Worm (Caenorhabditis elegans) whole organism, midembryonic: ENCODE results near the gene hyl-1.

Experiments used
- T22C8.4 ChIP-seq: fragments of 200-800 bp; sonication (Bioruptor generic); IDR thresholded peaks from 2 replicates; pipeline ENCODE4 v1.3.6; 2022; ENCODE audit warnings: missing genetic modification characterization, missing compliant biosample characterization
- cog-1 ChIP-seq: sonication (generic microtip); optimal IDR thresholded peaks from 2 replicates; lab custom pipeline; 2016; ENCODE audit warnings: missing genetic modification characterization, missing compliant biosample characterization
- flt-1 ChIP-seq: fragments of 200-800 bp; sonication (Bioruptor generic); IDR thresholded peaks from 2 replicates; pipeline ENCODE4 v1.3.6; 2022; ENCODE audit warnings: missing genetic modification characterization, missing compliant biosample characterization
- klf-2 ChIP-seq: fragments of 200-800 bp; sonication (Bioruptor generic); conservative IDR thresholded peaks from 2 replicates; pipeline ENCODE4 v1.3.6; 2022; ENCODE audit warnings: missing genetic modification reagents, missing genetic modification characterization, missing compliant biosample characterization
- med-1 ChIP-seq: sonication (generic microtip); optimal IDR thresholded peaks from 2 replicates; lab custom pipeline; 2017; ENCODE audit warnings: missing genetic modification characterization, mild to moderate bottlenecking, missing compliant biosample characterization, antibody characterized with exemption, missing genetic modification reagents; ENCODE audit not compliant: insufficient read depth
- ref-1 ChIP-seq: fragments of 200-800 bp; sonication (Bioruptor generic); conservative IDR thresholded peaks from 2 replicates; pipeline ENCODE4 v1.3.6; 2022; ENCODE audit warnings: missing genetic modification reagents, missing genetic modification characterization, missing compliant biosample characterization
- tab-1 ChIP-seq: fragments of 200-800 bp; sonication (Bioruptor generic); IDR thresholded peaks from 2 replicates; pipeline ENCODE4 v1.3.6; 2022; ENCODE audit warnings: missing genetic modification characterization, missing compliant biosample characterization
- ztf-23 ChIP-seq: fragments of 200-800 bp; sonication (Bioruptor generic); IDR thresholded peaks from 2 replicates; pipeline ENCODE4 v1.3.6; 2022; ENCODE audit warnings: missing genetic modification reagents, missing genetic modification characterization, missing compliant biosample characterization
- ztf-29 ChIP-seq: fragments of 200-800 bp; sonication (Bioruptor generic); IDR thresholded peaks from 2 replicates; pipeline ENCODE4 v1.3.6; 2022; ENCODE audit warnings: missing genetic modification reagents, missing genetic modification characterization, missing compliant biosample characterization

hyl-1 gene

DNA sequence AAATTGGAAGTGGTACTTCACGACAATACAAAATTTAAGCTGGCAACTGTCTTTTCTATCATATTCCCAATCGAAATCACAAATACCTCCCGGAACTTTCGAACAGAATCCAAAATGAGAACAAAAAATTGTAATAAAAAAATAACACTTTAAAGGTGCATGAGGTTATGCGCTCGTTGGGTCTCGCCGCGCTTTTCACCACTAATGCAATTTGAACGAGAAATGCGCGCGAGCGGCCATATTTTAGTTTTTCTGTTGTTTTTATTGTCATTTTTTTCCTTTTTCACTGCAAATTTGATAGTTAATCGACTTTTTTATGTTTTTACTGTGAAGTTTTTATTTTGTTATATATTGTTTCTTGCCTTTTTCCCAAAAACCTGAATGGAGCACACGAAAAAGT lies 27.9 kb upstream of the hyl-1 start, which contains the start of gene mes-6:
TSS of gene mes-6 (plus strand) at position 229 of the 400 bp plus-strand sequence.
- no peak for TF ChIP-seq cog-1 (tag; lab: Kevin White, UChicago)
- TF ChIP-seq flt-1 (GFP tag; lab: Robert Waterston, UW) = no peak

DNA sequence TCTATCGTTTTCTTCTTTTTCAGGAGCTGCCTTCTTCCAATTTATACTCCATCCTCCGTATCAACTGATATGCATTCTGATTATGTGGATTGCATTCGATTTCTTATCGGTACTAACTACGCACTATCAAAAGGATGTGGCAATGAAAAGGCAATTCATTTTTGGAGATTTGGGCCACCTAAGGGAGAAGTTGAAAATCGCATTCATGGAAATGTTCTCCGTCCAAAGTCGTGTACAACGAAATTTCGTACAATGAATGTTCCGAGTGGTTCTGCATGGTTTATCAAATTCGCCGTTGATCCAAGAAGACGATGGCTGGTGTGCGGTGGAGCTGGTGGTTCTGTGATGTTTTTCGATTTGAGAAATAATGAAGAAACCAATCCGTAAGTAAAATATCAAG lies 26.2 kb upstream of the hyl-1 start, which contains the start of gene C09G4.4:
TSS of gene C09G4.4 (plus strand) at position 301 of the 400 bp plus-strand sequence.
- TF ChIP-seq cog-1 (tag; lab: Kevin White, UChicago) (no peak), ref-1 (GFP tag; lab: Robert Waterston, UW) (no peak), T22C8.4 (GFP tag; lab: Robert Waterston, UW) (no peak), med-1 (GFP tag; lab: Kevin White, UChicago) (no peak)

DNA sequence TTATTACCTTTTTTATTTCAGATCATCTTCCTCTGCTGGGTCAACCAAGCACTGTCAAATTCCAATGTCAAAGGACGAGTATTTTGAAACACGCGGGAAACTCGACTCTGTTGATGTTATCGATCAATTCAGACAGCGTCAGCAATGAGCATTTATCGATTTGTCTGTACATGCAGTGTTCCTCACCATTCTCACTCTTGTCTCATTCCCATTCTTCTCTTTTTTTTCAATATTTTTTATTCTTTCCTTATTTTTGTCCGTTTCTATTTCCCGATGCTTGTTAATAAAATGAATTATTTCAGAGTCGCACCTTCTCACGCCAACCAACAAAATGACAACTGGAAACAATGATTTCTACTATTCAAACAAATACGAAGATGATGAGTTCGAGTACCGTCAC lies 25.3 kb upstream of the hyl-1 start, which contains the start of gene cks-1:
TSS of gene cks-1 (plus strand) at position 301 of the 400 bp plus-strand sequence.
- TF ChIP-seq klf-2 (GFP tag; lab: Robert Waterston, UW) = no peak
- TF ChIP-seq tab-1 (GFP tag; lab: Robert Waterston, UW) = no peak

DNA sequence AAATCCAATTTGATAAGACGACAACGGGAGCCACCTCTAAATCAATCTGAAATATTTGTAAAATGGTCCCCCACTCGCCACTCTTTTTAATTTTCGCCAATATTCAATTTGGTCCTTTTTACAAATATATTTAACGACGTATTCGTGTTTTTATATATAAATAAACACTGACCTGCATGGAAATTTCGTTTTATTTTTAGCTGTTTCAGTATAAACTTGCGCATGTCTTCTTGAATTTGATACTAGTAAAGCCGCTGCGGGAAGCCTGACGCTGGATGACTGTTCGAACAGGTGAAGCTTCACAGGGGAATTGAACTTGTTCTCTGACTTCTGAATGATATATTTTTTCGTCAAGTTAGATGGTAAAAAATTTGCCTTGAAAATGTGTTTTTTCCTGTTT lies 24.4 kb upstream of the hyl-1 start:
- TF ChIP-seq klf-2 (GFP tag; lab: Robert Waterston, UW) (no peak), tab-1 (GFP tag; lab: Robert Waterston, UW) (no peak), med-1 (GFP tag; lab: Kevin White, UChicago) (no peak), ref-1 (GFP tag; lab: Robert Waterston, UW) (no peak), cog-1 (tag; lab: Kevin White, UChicago) (no peak), flt-1 (GFP tag; lab: Robert Waterston, UW) (no peak), ztf-29 (GFP tag; lab: Robert Waterston, UW) (no peak), ztf-23 (GFP tag; lab: Robert Waterston, UW) (no peak), T22C8.4 (GFP tag; lab: Robert Waterston, UW) (no peak)

DNA sequence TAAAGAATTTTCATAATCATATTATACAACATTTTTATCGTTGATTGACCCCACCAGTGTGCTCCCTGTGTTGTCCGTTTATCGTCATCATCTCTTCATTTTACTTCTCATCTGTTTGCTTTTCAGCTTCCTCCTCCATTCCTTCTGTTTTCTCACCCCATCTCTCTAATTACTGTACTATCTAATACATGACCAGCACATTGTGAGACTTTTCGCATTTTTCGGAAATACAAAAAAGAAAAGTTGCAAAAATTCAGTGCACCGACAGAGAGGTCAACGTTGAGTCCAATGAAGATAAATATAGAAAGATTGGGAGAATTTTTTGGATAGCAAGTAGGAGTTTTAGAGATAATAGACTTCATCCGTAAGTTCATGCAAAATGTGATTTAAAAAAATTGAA lies 19.0 kb upstream of the hyl-1 start:
- TF ChIP-seq T22C8.4 (GFP tag; lab: Robert Waterston, UW) = no peak
- no peak for TF ChIP-seq tab-1 (GFP tag; lab: Robert Waterston, UW)
- no peak for TF ChIP-seq med-1 (GFP tag; lab: Kevin White, UChicago)
- TF ChIP-seq ztf-29 (GFP tag; lab: Robert Waterston, UW) = no peak
- no peak for TF ChIP-seq cog-1 (tag; lab: Kevin White, UChicago)
- no peak for TF ChIP-seq ref-1 (GFP tag; lab: Robert Waterston, UW)
- no peak for TF ChIP-seq klf-2 (GFP tag; lab: Robert Waterston, UW)

DNA sequence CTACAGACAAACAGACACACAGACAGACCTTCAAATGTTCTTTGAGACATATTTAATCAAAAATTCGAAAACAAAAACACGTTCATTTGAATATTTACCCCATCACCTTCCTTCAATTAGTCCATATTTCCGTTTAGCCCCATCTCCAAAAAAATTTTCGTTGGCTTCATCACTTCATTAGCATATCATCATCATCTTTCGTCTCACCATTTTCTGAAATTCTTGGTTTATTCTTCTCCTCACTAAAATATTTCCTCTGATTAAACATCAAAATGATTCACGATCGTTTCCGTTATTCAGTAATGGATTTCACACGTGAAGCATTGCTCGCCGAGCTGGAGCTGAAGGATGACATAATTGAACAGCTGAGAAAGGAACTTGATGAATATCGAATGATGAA lies 18.3 kb upstream of the hyl-1 start, which contains the start of gene pkg-2:
TSS of gene pkg-2 (plus strand) at position 301 of the 400 bp plus-strand sequence.
- TF ChIP-seq cog-1 (tag; lab: Kevin White, UChicago) (no peak), ztf-23 (GFP tag; lab: Robert Waterston, UW) (no peak), tab-1 (GFP tag; lab: Robert Waterston, UW) (no peak), ref-1 (GFP tag; lab: Robert Waterston, UW) (no peak), med-1 (GFP tag; lab: Kevin White, UChicago) (no peak), flt-1 (GFP tag; lab: Robert Waterston, UW) (no peak), ztf-29 (GFP tag; lab: Robert Waterston, UW) (no peak), T22C8.4 (GFP tag; lab: Robert Waterston, UW) (no peak), klf-2 (GFP tag; lab: Robert Waterston, UW) (no peak)

DNA sequence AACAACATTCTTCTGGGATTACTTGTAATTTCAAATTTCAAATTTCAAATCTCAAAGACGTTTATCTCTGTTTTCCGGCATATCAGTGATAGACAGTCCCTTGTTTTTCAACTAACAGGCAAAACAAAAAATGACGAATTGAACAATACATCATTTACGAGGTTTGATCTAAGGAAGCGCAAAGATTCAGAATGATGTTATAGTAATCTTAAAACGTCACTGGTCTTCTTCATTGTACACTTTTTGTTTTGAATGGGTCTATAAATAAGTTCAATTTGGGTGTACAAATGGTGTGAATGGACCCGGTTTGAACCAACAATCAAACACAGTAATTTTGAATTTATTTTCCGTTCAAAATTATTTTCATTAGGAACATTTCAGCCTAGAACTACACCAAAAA lies 14.9 kb upstream of the hyl-1 start:
- TF ChIP-seq tab-1 (GFP tag; lab: Robert Waterston, UW) = no peak

DNA sequence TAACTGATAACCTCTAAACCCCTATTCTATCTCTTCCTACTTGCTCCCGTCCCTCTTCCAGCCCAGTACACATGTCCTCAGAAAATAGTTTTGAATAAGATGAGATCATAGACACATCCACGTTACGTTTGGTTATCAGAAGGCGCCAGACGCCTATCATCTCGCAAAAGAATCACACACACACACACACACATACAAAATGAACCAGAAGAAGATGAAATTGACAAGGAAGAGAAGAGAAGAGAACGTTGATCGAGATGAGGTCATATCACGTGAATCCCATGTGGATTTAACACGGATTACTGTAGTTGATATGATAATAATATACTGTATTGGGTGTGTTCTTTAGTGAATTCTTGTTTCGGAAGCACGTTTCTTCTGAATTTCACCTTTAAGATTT lies 12.9 kb upstream of the hyl-1 start:
- TF ChIP-seq cog-1 (tag; lab: Kevin White, UChicago) = no peak
- TF ChIP-seq flt-1 (GFP tag; lab: Robert Waterston, UW) = no peak
- TF ChIP-seq med-1 (GFP tag; lab: Kevin White, UChicago) = no peak
- no peak for TF ChIP-seq ref-1 (GFP tag; lab: Robert Waterston, UW)
- no peak for TF ChIP-seq tab-1 (GFP tag; lab: Robert Waterston, UW)
- no peak for TF ChIP-seq ztf-23 (GFP tag; lab: Robert Waterston, UW)
- TF ChIP-seq klf-2 (GFP tag; lab: Robert Waterston, UW) = no peak
- TF ChIP-seq T22C8.4 (GFP tag; lab: Robert Waterston, UW) = no peak
- TF ChIP-seq ztf-29 (GFP tag; lab: Robert Waterston, UW) = no peak

DNA sequence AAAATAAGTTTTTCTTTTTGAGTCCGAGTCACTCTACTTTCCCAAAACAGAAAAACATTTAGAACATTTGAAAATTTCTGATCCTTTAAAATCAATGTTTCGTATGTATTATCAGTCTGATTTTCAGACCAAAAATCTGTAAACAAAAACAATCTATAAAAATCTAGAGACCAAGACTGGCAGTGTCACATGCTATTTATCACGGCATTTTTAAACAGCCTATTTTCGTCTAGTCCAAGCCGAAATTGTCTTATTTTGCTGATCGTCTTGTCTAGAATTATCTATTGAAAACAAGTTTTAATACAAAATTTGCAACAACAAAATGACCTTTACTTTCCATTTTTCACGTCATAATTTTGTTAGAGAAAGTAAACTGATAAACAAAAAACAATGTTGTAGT lies 12.3 kb upstream of the hyl-1 start:
- TF ChIP-seq med-1 (GFP tag; lab: Kevin White, UChicago) (no peak), klf-2 (GFP tag; lab: Robert Waterston, UW) (no peak), ztf-23 (GFP tag; lab: Robert Waterston, UW) (no peak), flt-1 (GFP tag; lab: Robert Waterston, UW) (no peak), cog-1 (tag; lab: Kevin White, UChicago) (no peak), T22C8.4 (GFP tag; lab: Robert Waterston, UW) (no peak), ref-1 (GFP tag; lab: Robert Waterston, UW) (no peak)

DNA sequence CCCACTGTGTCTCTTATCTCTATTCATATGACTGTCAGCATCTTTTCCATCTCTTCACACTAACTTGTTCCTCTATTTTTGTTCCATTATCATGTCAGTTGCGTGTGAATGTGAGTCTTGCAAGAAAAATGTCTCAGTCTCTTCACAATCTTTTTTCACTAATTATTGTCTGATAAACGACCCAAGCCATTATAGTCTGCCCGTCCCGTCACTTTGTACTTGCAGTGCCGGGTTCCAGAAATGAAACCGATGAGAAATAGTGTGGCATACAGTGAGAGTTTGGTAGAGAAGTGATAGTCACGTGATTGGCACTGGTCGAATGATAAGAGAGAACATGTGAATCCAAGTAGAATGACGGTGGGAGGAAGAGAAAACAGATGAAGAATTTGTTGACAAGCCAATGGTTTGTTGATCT lies 11.3 kb upstream of the hyl-1 start:
- TF ChIP-seq ztf-23 (GFP tag; lab: Robert Waterston, UW) (no peak), T22C8.4 (GFP tag; lab: Robert Waterston, UW) (no peak), ztf-29 (GFP tag; lab: Robert Waterston, UW) (no peak), med-1 (GFP tag; lab: Kevin White, UChicago) (no peak), klf-2 (GFP tag; lab: Robert Waterston, UW) (no peak), cog-1 (tag; lab: Kevin White, UChicago) (no peak), flt-1 (GFP tag; lab: Robert Waterston, UW) (no peak), ref-1 (GFP tag; lab: Robert Waterston, UW) (no peak), tab-1 (GFP tag; lab: Robert Waterston, UW) (no peak)
